Worm (Caenorhabditis elegans) whole organism, L4 larva: ENCODE results near the gene twk-36.

Experiments
- R02D3.7 ChIP-seq: fragments of 150-350 bp; sonication (generic microtip); optimal IDR thresholded peaks from 3 replicates; lab custom pipeline; 2014; ENCODE audit warnings: missing biosample characterization, missing genetic modification characterization
- attf-4 ChIP-seq: sonication (generic microtip); optimal IDR thresholded peaks from 3 replicates; lab custom pipeline; 2017; ENCODE audit warnings: missing biosample characterization, missing genetic modification characterization
- lin-13 ChIP-seq: fragments of 150-350 bp; optimal IDR thresholded peaks from 2 replicates; lab custom pipeline; 2014; ENCODE audit warnings: missing biosample characterization, missing genetic modification reagents, missing genetic modification characterization

- TF ChIP-seq lin-13 (no peak), attf-4 (tag; lab: Kevin White, UChicago) (no peak), R02D3.7 (tag; lab: Kevin White, UChicago) (no peak)
Measured at ce11 chrV:17767768-17768167, 20.9 kb upstream of the twk-36 start.
